Worm (Caenorhabditis elegans) whole organism, early embryonic: ENCODE results near the gene polh-1.

ENCODE experiments used
- ama-1 ChIP-seq: fragments of 150-350 bp; optimal IDR thresholded peaks from 2 replicates; lab custom pipeline; 2014
- ceh-36 ChIP-seq: sonication (generic microtip); optimal IDR thresholded peaks from 2 replicates; lab custom pipeline; 2016; ENCODE audit warnings: missing genetic modification characterization, inconsistent platforms, missing compliant biosample characterization
- flt-1 ChIP-seq: fragments of 200-800 bp; sonication (Bioruptor generic); IDR thresholded peaks from 2 replicates; pipeline ENCODE4 v1.3.6; 2022; ENCODE audit warnings: missing genetic modification characterization, missing compliant biosample characterization
- hmbx-1 ChIP-seq: sonication (generic microtip); optimal IDR thresholded peaks from 2 replicates; lab custom pipeline; 2016; ENCODE audit warnings: mild to moderate bottlenecking, missing genetic modification characterization, missing compliant biosample characterization
- hmg-4 ChIP-seq: fragments of 200-800 bp; sonication (Bioruptor generic); optimal IDR thresholded peaks from 2 replicates; lab custom pipeline; 2018; ENCODE audit warnings: mild to moderate bottlenecking, missing genetic modification characterization, missing compliant biosample characterization
- hnd-1 ChIP-seq: sonication (generic microtip); optimal IDR thresholded peaks from 2 replicates; lab custom pipeline; 2016; ENCODE audit warnings: missing genetic modification characterization, missing compliant biosample characterization
- pes-1 ChIP-seq: fragments of 200-800 bp; sonication (Bioruptor generic); IDR thresholded peaks from 2 replicates; pipeline ENCODE4 v1.3.6; 2022; ENCODE audit warnings: missing genetic modification reagents, missing genetic modification characterization, missing compliant biosample characterization
- scrt-1 ChIP-seq: fragments of 200-800 bp; sonication (Bioruptor generic); IDR thresholded peaks from 2 replicates; pipeline ENCODE4 v1.3.6; 2022; ENCODE audit warnings: missing genetic modification characterization, missing compliant biosample characterization
- sea-1 ChIP-seq: fragments of 200-800 bp; sonication (Bioruptor generic); conservative IDR thresholded peaks from 2 replicates; pipeline ENCODE4 v1.3.6; 2022; ENCODE audit warnings: missing genetic modification characterization, missing compliant biosample characterization
- tra-4 ChIP-seq: sonication (generic microtip); optimal IDR thresholded peaks from 2 replicates; lab custom pipeline; 2017; ENCODE audit warnings: missing genetic modification characterization, missing compliant biosample characterization

- TF ChIP-seq tra-4 (no peak), flt-1 (GFP tag; lab: Robert Waterston, UW) (no peak), hmg-4 (GFP tag; lab: Kevin White, UChicago) (no peak), sea-1 (GFP tag; lab: Robert Waterston, UW) (no peak), ceh-36 (tag; lab: Kevin White, UChicago) (no peak), ama-1 (lab: Kevin White, UChicago) (no peak), scrt-1 (GFP tag; lab: Robert Waterston, UW) (no peak), hmbx-1 (no peak), hnd-1 (tag; lab: Kevin White, UChicago) (no peak), pes-1 (GFP tag; lab: Robert Waterston, UW) (no peak)
Measured at ce11 chrIII:1975992-1976391, 25.9 kb upstream of the polh-1 start.
